Fruit fly (Drosophila melanogaster): Measurements from ENCODE around the gene CG5149.

The CG5149 gene

DNA sequence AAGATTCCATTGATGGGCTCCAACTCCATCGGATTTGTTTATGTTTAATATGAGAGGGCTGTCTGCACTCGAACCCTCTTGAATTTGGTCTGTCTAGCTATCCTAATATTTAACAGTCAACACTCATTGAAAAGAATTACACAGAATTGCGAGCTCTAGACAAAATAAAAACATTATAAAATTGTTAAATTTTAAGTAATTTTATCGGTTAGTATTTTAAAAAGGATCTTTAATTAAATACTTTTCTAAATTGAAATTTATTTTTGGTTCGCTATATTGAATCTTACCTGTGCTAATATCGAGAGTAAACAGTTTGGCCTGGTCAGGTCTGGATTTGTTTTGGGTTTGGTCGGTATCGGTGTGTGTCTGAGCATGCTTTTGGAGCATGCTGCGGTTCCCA, 13.6 kb upstream of the CG5149 start (continued):
- no peak for TF ChIP-seq otp (GFP tag; IDR thresholded peaks at IDR 0.05)
- peak; percentile 66; the same call in 1 of the 2 replicates for TF ChIP-seq Taf1 (GFP tag; IDR thresholded peaks at IDR 0.05)
- TF ChIP-seq CG8089 (GFP tag; optimal IDR thresholded peaks at IDR 0.05): peak; percentile 3
- TF ChIP-seq sob (GFP tag; IDR thresholded peaks at IDR 0.05): peak; percentile 87
- TF ChIP-seq CG5180 (GFP tag; optimal IDR thresholded peaks at IDR 0.05): peak; percentile 30
- peak; percentile 72; the same call in 1 of the 2 replicates for TF ChIP-seq CG14014 (GFP tag; IDR thresholded peaks at IDR 0.05)
- TF ChIP-seq odd (GFP tag; optimal IDR thresholded peaks at IDR 0.05): peak; percentile 52
- peak; percentile 75; the same call in 1 of the 2 replicates for TF ChIP-seq peb (GFP tag; IDR thresholded peaks at IDR 0.05)
- no peak for TF ChIP-seq pzg (GFP tag; optimal IDR thresholded peaks at IDR 0.05)
- TF ChIP-seq Dad (GFP tag; optimal IDR thresholded peaks at IDR 0.05): no peak
- peak; percentile 52 for TF ChIP-seq ATbp (GFP tag; optimal IDR thresholded peaks at IDR 0.05)
- peak; percentile 59; the same call in 2 of the 3 replicates for TF ChIP-seq CG11093 (GFP tag; IDR thresholded peaks at IDR 0.05)
- no peak for TF ChIP-seq tna (GFP tag; IDR thresholded peaks at IDR 0.05; ENCODE audit: partially characterized antibody)
- peak; percentile 42 for TF ChIP-seq CG15011 (GFP tag; optimal IDR thresholded peaks at IDR 0.05)
- peak; percentile 59 for TF ChIP-seq dati (GFP tag; IDR thresholded peaks at IDR 0.05)
- peak; percentile 19 for TF ChIP-seq CHES-1-like (GFP tag; optimal IDR thresholded peaks at IDR 0.05)
- TF ChIP-seq ranshi (GFP tag; IDR thresholded peaks at IDR 0.05): peak; percentile 79
- no peak for TF ChIP-seq BEAF-32 (GFP tag; optimal IDR thresholded peaks at IDR 0.05)
- TF ChIP-seq CG3065 (GFP tag; optimal IDR thresholded peaks at IDR 0.05): no peak
- TF ChIP-seq HHEX (GFP tag; optimal IDR thresholded peaks at IDR 0.05): peak; percentile 61
- TF ChIP-seq caup (GFP tag; optimal IDR thresholded peaks at IDR 0.05; ENCODE audit: severe bottlenecking): peak; percentile 58
- TF ChIP-seq unc-4 (GFP tag; IDR thresholded peaks at IDR 0.05; ENCODE audit: partially characterized antibody): no peak
- peak; percentile 40 for TF ChIP-seq CG6683 (GFP tag; optimal IDR thresholded peaks at IDR 0.05)
- no peak for TF ChIP-seq emc (GFP tag; optimal IDR thresholded peaks at IDR 0.05)
- peak; percentile 7 for TF ChIP-seq vfl (GFP tag; optimal IDR thresholded peaks at IDR 0.05)
- TF ChIP-seq CG32532 (GFP tag; IDR thresholded peaks at IDR 0.05): peak; percentile 80
- TF ChIP-seq CG7745 (tag; optimal IDR thresholded peaks at IDR 0.05): no peak
- TF ChIP-seq danr (GFP tag; IDR thresholded peaks at IDR 0.05): no peak
- TF ChIP-seq pum (GFP tag; optimal IDR thresholded peaks at IDR 0.05): no peak
- no peak for TF ChIP-seq usp (GFP tag; optimal IDR thresholded peaks at IDR 0.05)
- TF ChIP-seq chn (GFP tag; optimal IDR thresholded peaks at IDR 0.05): peak; percentile 15
- TF ChIP-seq Gsc (GFP tag; IDR thresholded peaks at IDR 0.05): no peak
- no peak for TF ChIP-seq CG11085 (GFP tag; IDR thresholded peaks at IDR 0.05)
- peak; percentile 87 for TF ChIP-seq dysf (GFP tag; IDR thresholded peaks at IDR 0.05)
- TF ChIP-seq gt (GFP tag; IDR thresholded peaks at IDR 0.05): 0 out of 2 replicates have a peak, but pooled peaks have one; percentile 44
- peak; percentile 73; the same call in 1 of the 3 replicates for TF ChIP-seq Mrtf (GFP tag; IDR thresholded peaks at IDR 0.05)
- peak; percentile 66 for TF ChIP-seq Max (GFP tag; optimal IDR thresholded peaks at IDR 0.05)
- TF ChIP-seq Dbx (GFP tag; IDR thresholded peaks at IDR 0.05): peak; percentile 82
- TF ChIP-seq E2f2 (GFP tag; IDR thresholded peaks at IDR 0.05): peak; percentile 32; the same call in 1 of the 2 replicates
- TF ChIP-seq CG3847 (GFP tag; IDR thresholded peaks at IDR 0.05): peak; percentile 76
- TF ChIP-seq CG7357 (GFP tag; IDR thresholded peaks at IDR 0.05): peak; percentile 54; the same call in 1 of the 3 replicates
- TF ChIP-seq btn (GFP tag; optimal IDR thresholded peaks at IDR 0.05): no peak
- TF ChIP-seq CG2202 (tag; optimal IDR thresholded peaks at IDR 0.05): no peak
- TF ChIP-seq Awh (GFP tag; IDR thresholded peaks at IDR 0.05): peak; percentile 65
- peak; percentile 52 for TF ChIP-seq Spps (tag; optimal IDR thresholded peaks at IDR 0.05)
- no peak; the same call in 2 of the 3 replicates for TF ChIP-seq CG14050 (GFP tag; IDR thresholded peaks at IDR 0.05)
- no peak for TF ChIP-seq CG6175 (GFP tag; IDR thresholded peaks at IDR 0.05)
- TF ChIP-seq Sry-δ (GFP tag; optimal IDR thresholded peaks at IDR 0.05): no peak
- peak; percentile 91 for TF ChIP-seq Ptx1 (GFP tag; IDR thresholded peaks at IDR 0.05)
- TF ChIP-seq CG9609 (GFP tag; optimal IDR thresholded peaks at IDR 0.05): peak; percentile 6
- no peak for TF ChIP-seq ac (GFP tag; optimal IDR thresholded peaks at IDR 0.05)
- TF ChIP-seq Asciz (GFP tag; optimal IDR thresholded peaks at IDR 0.05): peak; percentile 56

Data from whole organism, embryonic.